Worm (Caenorhabditis elegans) whole organism, young adult: ENCODE data around the gene hpo-28.

Experiments used
- B0261.1 ChIP-seq: sonication (generic microtip); optimal IDR thresholded peaks from 2 replicates; lab custom pipeline; 2016; ENCODE audit warnings: mild to moderate bottlenecking, missing genetic modification characterization, moderate library complexity, missing compliant biosample characterization
- D2030.7 ChIP-seq: fragments of 200-800 bp; sonication (Bioruptor generic); IDR thresholded peaks from 2 replicates; pipeline ENCODE4 v1.3.6; 2022; ENCODE audit warnings: missing genetic modification reagents, missing genetic modification characterization, missing compliant biosample characterization
- F33H1.4 ChIP-seq: fragments of 200-800 bp; sonication (Bioruptor generic); IDR thresholded peaks from 2 replicates; pipeline ENCODE4 v1.3.6; 2022; ENCODE audit warnings: missing genetic modification reagents, missing genetic modification characterization, missing compliant biosample characterization
- F49E8.2 ChIP-seq: sonication (generic microtip); optimal IDR thresholded peaks from 3 replicates; lab custom pipeline; 2017; ENCODE audit warnings: missing genetic modification characterization, mild to moderate bottlenecking, missing compliant biosample characterization, antibody characterized with exemption, moderate library complexity; ENCODE audit not compliant: insufficient read depth
- F52B5.7 ChIP-seq: sonication (generic microtip); optimal IDR thresholded peaks from 2 replicates; lab custom pipeline; 2016; ENCODE audit warnings: mild to moderate bottlenecking, missing genetic modification characterization, missing compliant biosample characterization
- F57A8.1 ChIP-seq: fragments of 200-800 bp; sonication (Bioruptor generic); optimal IDR thresholded peaks from 2 replicates; lab custom pipeline; 2018; ENCODE audit warnings: mild to moderate bottlenecking, missing genetic modification characterization, moderate library complexity, missing compliant biosample characterization
- Y56A3A.18 ChIP-seq: fragments of 200-800 bp; sonication (Bioruptor generic); IDR thresholded peaks from 2 replicates; pipeline ENCODE4 v1.3.6; 2022; ENCODE audit warnings: missing genetic modification reagents, missing genetic modification characterization, missing compliant biosample characterization
- atf-7 ChIP-seq: sonication (generic microtip); optimal IDR thresholded peaks from 2 replicates; lab custom pipeline; 2017; ENCODE audit warnings: mild to moderate bottlenecking, missing genetic modification characterization, missing compliant biosample characterization
- attf-6 ChIP-seq: fragments of 200-800 bp; sonication (Bioruptor generic); IDR thresholded peaks from 2 replicates; pipeline ENCODE4 v1.3.6; 2022; ENCODE audit warnings: missing genetic modification reagents, missing genetic modification characterization, missing compliant biosample characterization
- bed-2 ChIP-seq: fragments of 200-800 bp; sonication (Bioruptor generic); IDR thresholded peaks from 2 replicates; pipeline ENCODE4 v1.3.6; 2022; ENCODE audit warnings: missing genetic modification reagents, missing genetic modification characterization, missing compliant biosample characterization
- ceh-27 ChIP-seq: fragments of 200-800 bp; sonication (Bioruptor generic); optimal IDR thresholded peaks from 2 replicates; lab custom pipeline; 2018; ENCODE audit warnings: mild to moderate bottlenecking, missing genetic modification characterization, moderate library complexity, missing compliant biosample characterization
- ceh-91 ChIP-seq: fragments of 200-800 bp; sonication (Bioruptor generic); IDR thresholded peaks from 2 replicates; pipeline ENCODE4 v1.3.6; 2022; ENCODE audit warnings: missing genetic modification reagents, missing genetic modification characterization, missing compliant biosample characterization
- die-1 ChIP-seq: sonication (generic microtip); optimal IDR thresholded peaks from 2 replicates; lab custom pipeline; 2016; ENCODE audit warnings: missing genotype, mild to moderate bottlenecking, missing genetic modification characterization, missing compliant biosample characterization
- dpff-1 ChIP-seq: sonication (generic microtip); optimal IDR thresholded peaks from 2 replicates; lab custom pipeline; 2017; ENCODE audit warnings: mild to moderate bottlenecking, missing genetic modification characterization, missing compliant biosample characterization
- dpl-1 ChIP-seq: fragments of 150-350 bp; optimal IDR thresholded peaks from 2 replicates; lab custom pipeline; 2014; ENCODE audit warnings: missing biosample characterization, missing genetic modification reagents, missing genetic modification characterization
- egl-18 ChIP-seq: fragments of 200-800 bp; sonication (Bioruptor generic); IDR thresholded peaks from 2 replicates; pipeline ENCODE4 v1.3.6; 2022; ENCODE audit warnings: missing genetic modification reagents, missing genetic modification characterization, missing compliant biosample characterization
- egrh-3 ChIP-seq: fragments of 200-800 bp; sonication (Bioruptor generic); IDR thresholded peaks from 2 replicates; pipeline ENCODE4 v1.3.6; 2022; ENCODE audit warnings: missing genetic modification reagents, missing genetic modification characterization, missing compliant biosample characterization
- ets-4 ChIP-seq: fragments of 200-800 bp; sonication (Bioruptor generic); optimal IDR thresholded peaks from 2 replicates; lab custom pipeline; 2018; ENCODE audit warnings: mild to moderate bottlenecking, missing genetic modification characterization, missing compliant biosample characterization
- hlh-12 ChIP-seq: sonication (generic microtip); optimal IDR thresholded peaks from 2 replicates; lab custom pipeline; 2016; ENCODE audit warnings: missing genetic modification characterization, missing compliant biosample characterization
- hmg-1.2 ChIP-seq: fragments of 200-800 bp; sonication (Bioruptor generic); IDR thresholded peaks from 2 replicates; pipeline ENCODE4 v1.3.6; 2022; ENCODE audit warnings: missing genetic modification reagents, missing genetic modification characterization, missing compliant biosample characterization
- hmg-20 ChIP-seq: fragments of 200-800 bp; sonication (Bioruptor generic); IDR thresholded peaks from 2 replicates; pipeline ENCODE4 v1.3.6; 2022; ENCODE audit warnings: missing genetic modification reagents, missing genetic modification characterization, missing compliant biosample characterization
- hsf-1 ChIP-seq: fragments of 200-800 bp; sonication (Bioruptor generic); IDR thresholded peaks from 2 replicates; pipeline ENCODE4 v1.3.6; 2022; ENCODE audit warnings: missing genetic modification reagents, missing genetic modification characterization, missing compliant biosample characterization
- let-607 ChIP-seq, 2 experiments: fragments of 200-800 bp in 1 of 2; sonication (Bioruptor generic) in 1 of 2; sonication (generic microtip) in 1 of 2; optimal IDR thresholded peaks; 2 replicates each; lab custom pipeline; 2016 to 2018; ENCODE audit warnings: mild to moderate bottlenecking in 2 of 2, missing compliant biosample characterization in 2 of 2, missing genetic modification characterization in 2 of 2, moderate library complexity in 2 of 2, missing genotype in 1 of 2
- lin-35 ChIP-seq, 3 experiments: fragments of 150-350 bp in 2 of 3; sonication (generic microtip) in 1 of 3; optimal IDR thresholded peaks; 2 replicates each; lab custom pipeline; 2014 to 2018; ENCODE audit warnings: missing biosample characterization in 3 of 3, missing genetic modification characterization in 3 of 3, missing genetic modification reagents in 3 of 3
- lsl-1 ChIP-seq: fragments of 200-800 bp; sonication (Bioruptor generic); optimal IDR thresholded peaks from 2 replicates; lab custom pipeline; 2018; ENCODE audit warnings: mild to moderate bottlenecking, missing genetic modification characterization, moderate library complexity, missing compliant biosample characterization
- lsy-27 ChIP-seq: sonication (generic microtip); optimal IDR thresholded peaks from 2 replicates; lab custom pipeline; 2017; ENCODE audit warnings: missing genetic modification characterization, mild to moderate bottlenecking, missing compliant biosample characterization, antibody characterized with exemption, missing genotype, borderline replicate concordance; ENCODE audit not compliant: insufficient read depth
- madf-10 ChIP-seq: sonication (generic microtip); optimal IDR thresholded peaks from 2 replicates; lab custom pipeline; 2016; ENCODE audit warnings: mild to moderate bottlenecking, missing genetic modification characterization, missing compliant biosample characterization
- madf-3 ChIP-seq: fragments of 200-800 bp; sonication (Bioruptor generic); IDR thresholded peaks from 2 replicates; pipeline ENCODE4 v1.3.6; 2022; ENCODE audit warnings: missing genetic modification reagents, missing genetic modification characterization, missing compliant biosample characterization
- madf-8 ChIP-seq: fragments of 200-800 bp; sonication (Bioruptor generic); conservative IDR thresholded peaks from 2 replicates; pipeline ENCODE4 v1.3.6; 2022; ENCODE audit warnings: missing genetic modification reagents, missing genetic modification characterization, missing compliant biosample characterization
- nhr-179 ChIP-seq: sonication (generic microtip); optimal IDR thresholded peaks from 2 replicates; lab custom pipeline; 2016; ENCODE audit warnings: mild to moderate bottlenecking, missing genetic modification characterization, missing compliant biosample characterization
- nhr-27 ChIP-seq: fragments of 200-800 bp; sonication (Bioruptor generic); optimal IDR thresholded peaks from 2 replicates; lab custom pipeline; 2018; ENCODE audit warnings: mild to moderate bottlenecking, missing genetic modification characterization, moderate library complexity, missing compliant biosample characterization
- nhr-80 ChIP-seq: sonication (generic microtip); optimal IDR thresholded peaks from 2 replicates; lab custom pipeline; 2016; ENCODE audit warnings: missing genetic modification characterization, missing compliant biosample characterization
- pbrm-1 ChIP-seq: fragments of 200-800 bp; sonication (Bioruptor generic); IDR thresholded peaks from 2 replicates; pipeline ENCODE4 v1.3.6; 2022; ENCODE audit warnings: missing genetic modification reagents, missing genetic modification characterization, missing compliant biosample characterization
- pha-4 ChIP-seq: fragments of 150-350 bp; sonication (generic microtip); optimal IDR thresholded peaks from 2 replicates; lab custom pipeline; 2014; ENCODE audit warnings: missing biosample characterization, missing genetic modification reagents, missing genetic modification characterization
- rcor-1 ChIP-seq: fragments of 200-800 bp; sonication (Bioruptor generic); IDR thresholded peaks from 2 replicates; pipeline ENCODE4 v1.3.6; 2022; ENCODE audit warnings: missing genetic modification reagents, missing genetic modification characterization, missing compliant biosample characterization
- rpc-1 ChIP-seq, 2 experiments: fragments of 150-350 bp in 1 of 2; sonication (generic microtip) in 1 of 2; optimal IDR thresholded peaks; 2 replicates each; lab custom pipeline; 2014 to 2018; ENCODE audit warnings: missing biosample characterization in 1 of 2, missing genetic modification characterization in 1 of 2, missing genetic modification reagents in 1 of 2, missing genotype in 1 of 2
- snpc-3.4 ChIP-seq: sonication (generic microtip); optimal IDR thresholded peaks from 2 replicates; lab custom pipeline; 2017; ENCODE audit warnings: missing genetic modification characterization, mild to moderate bottlenecking, missing compliant biosample characterization, antibody characterized with exemption, moderate library complexity, missing genotype, missing genetic modification reagents
- tbp1 ChIP-seq: fragments of 200-800 bp; sonication (Bioruptor generic); optimal IDR thresholded peaks from 2 replicates; lab custom pipeline; 2018; ENCODE audit warnings: mild to moderate bottlenecking, missing genetic modification characterization, missing compliant biosample characterization
- unc-62 ChIP-seq: fragments of 150-350 bp; optimal IDR thresholded peaks from 2 replicates; lab custom pipeline; 2014; ENCODE audit warnings: missing biosample characterization, missing genetic modification reagents, missing genetic modification characterization
- ztf-18 ChIP-seq: sonication (generic microtip); optimal IDR thresholded peaks from 2 replicates; lab custom pipeline; 2016; ENCODE audit warnings: missing genotype, mild to moderate bottlenecking, missing genetic modification characterization, missing compliant biosample characterization
- ztf-22 ChIP-seq: fragments of 200-800 bp; sonication (Bioruptor generic); optimal IDR thresholded peaks from 2 replicates; lab custom pipeline; 2018; ENCODE audit warnings: mild to moderate bottlenecking, missing genetic modification characterization, moderate library complexity, missing compliant biosample characterization
- ztf-3 ChIP-seq: fragments of 200-800 bp; sonication (Bioruptor generic); optimal IDR thresholded peaks from 2 replicates; lab custom pipeline; 2018; ENCODE audit warnings: mild to moderate bottlenecking, missing genetic modification characterization, missing compliant biosample characterization

hpo-28 gene

ce11 chrIII:5663521-5663920 lies 45.6 kb downstream of the hpo-28 start (continued):
- TF ChIP-seq atf-7 (no peak), lsl-1 (peak; percentile 100), ztf-22 (GFP tag; lab: Kevin White, UChicago) (no peak), pha-4 (tag; lab: Kevin White, UChicago) (no peak), unc-62 (no peak), D2030.7 (GFP tag; lab: Robert Waterston, UW) (peak; percentile 93), egrh-3 (no peak), Y56A3A.18 (no peak), dpff-1 (tag; lab: Kevin White, UChicago) (no peak), tbp1 (GFP tag; lab: Kevin White, UChicago) (peak; percentile 64), hsf-1 (GFP tag; lab: Robert Waterston, UW) (peak; percentile 84), hlh-12 (no peak), hmg-1.2 (GFP tag; lab: Robert Waterston, UW) (peak; percentile 59; the same call in 1 of the 2 replicates), lsy-27 (tag; lab: Kevin White, UChicago) (no peak), pbrm-1 (GFP tag; lab: Robert Waterston, UW) (peak; percentile 72; the same call in 1 of the 2 replicates), rcor-1 (GFP tag; lab: Robert Waterston, UW) (peak; percentile 86), nhr-27 (tag; lab: Kevin White, UChicago) (no peak), F49E8.2 (tag; lab: Kevin White, UChicago) (peak; percentile 90), ceh-27 (GFP tag; lab: Kevin White, UChicago) (no peak), ztf-18 (tag; lab: Kevin White, UChicago) (peak; percentile 27), ets-4 (GFP tag; lab: Kevin White, UChicago) (no peak), attf-6 (peak; percentile 72), lin-35 (GFP tag; optimal IDR thresholded peaks at IDR 0.05; lab: Kevin White, UChicago) (peak in 2 of 3 experiments; percentile 25 to 88), rpc-1 (optimal IDR thresholded peaks at IDR 0.05; lab: Kevin White, UChicago) (no peak), rpc-1 (tag; optimal IDR thresholded peaks at IDR 0.05; lab: Kevin White, UChicago) (no peak), let-607 (tag; optimal IDR thresholded peaks at IDR 0.05; lab: Kevin White, UChicago) (no peak), snpc-3.4 (peak; percentile 85), die-1 (no peak), B0261.1 (no peak), ztf-3 (GFP tag; lab: Kevin White, UChicago) (no peak), ceh-91 (GFP tag; lab: Robert Waterston, UW) (peak; percentile 97), hmg-20 (GFP tag; lab: Robert Waterston, UW) (no peak), nhr-80 (no peak), bed-2 (GFP tag; lab: Robert Waterston, UW) (no peak), madf-10 (no peak), dpl-1 (GFP tag; lab: Kevin White, UChicago) (peak; percentile 95), F52B5.7 (tag; lab: Kevin White, UChicago) (no peak), F57A8.1 (GFP tag; lab: Kevin White, UChicago) (no peak), egl-18 (GFP tag; lab: Robert Waterston, UW) (no peak), nhr-179 (tag; lab: Kevin White, UChicago) (no peak), madf-8 (peak; percentile 100), F33H1.4 (GFP tag; lab: Robert Waterston, UW) (peak; percentile 99), madf-3 (peak; percentile 56; the same call in 1 of the 2 replicates)
